Worm (Caenorhabditis elegans): ENCODE data around the gene C18B2.4.
A peak's percentile ranks its signal among the peaks of the same experiment; 100 is the strongest.

C18B2.4 gene

DNA sequence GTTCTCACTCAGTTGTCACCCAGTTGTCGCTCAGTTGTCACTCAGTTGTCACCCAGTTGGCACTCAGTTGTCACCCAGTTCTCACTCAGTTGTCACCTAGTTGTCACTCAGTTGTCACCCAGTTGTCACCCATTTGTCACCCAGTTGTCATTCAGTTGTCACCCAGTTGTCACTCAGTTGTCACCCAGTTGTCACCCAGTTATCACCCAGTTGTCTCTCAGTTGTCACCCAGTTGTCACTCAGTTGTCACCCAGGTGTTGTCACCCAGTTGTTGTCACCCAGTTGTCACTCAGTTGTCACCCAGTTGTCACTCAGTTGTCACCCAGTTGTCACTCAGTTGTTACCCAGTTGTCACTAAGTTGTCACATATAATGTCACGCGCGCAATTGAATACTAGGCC, 26.0 kb upstream of the C18B2.4 start:
- TF ChIP-seq sea-1 (GFP tag; conservative IDR thresholded peaks at IDR 0.05) (peak; percentile 72; the same call in 1 of the 2 replicates), scrt-1 (GFP tag; IDR thresholded peaks at IDR 0.05) (0 out of 2 replicates have a peak, but pooled peaks have one; percentile 60), B0310.2 (tag; optimal IDR thresholded peaks at IDR 0.05) (no peak), tbx-11 (GFP tag; IDR thresholded peaks at IDR 0.05) (peak; percentile 65)

- TF ChIP-seq tra-4 (tag; optimal IDR thresholded peaks at IDR 0.05) (no peak), sea-1 (GFP tag; conservative IDR thresholded peaks at IDR 0.05) (no peak), tbx-37 (GFP tag; conservative IDR thresholded peaks at IDR 0.05) (no peak), aly-1 (tag; optimal IDR thresholded peaks at IDR 0.05) (no peak), hmbx-1 (tag; optimal IDR thresholded peaks at IDR 0.05) (no peak), hnd-1 (tag; optimal IDR thresholded peaks at IDR 0.05) (no peak), B0310.2 (tag; optimal IDR thresholded peaks at IDR 0.05) (no peak), ceh-36 (tag; optimal IDR thresholded peaks at IDR 0.05) (no peak), hmg-4 (GFP tag; optimal IDR thresholded peaks at IDR 0.05) (no peak), ets-7 (tag; optimal IDR thresholded peaks at IDR 0.05) (no peak), scrt-1 (GFP tag; IDR thresholded peaks at IDR 0.05) (no peak), ceh-13 (GFP tag; optimal IDR thresholded peaks at IDR 0.05) (no peak), pes-1 (GFP tag; IDR thresholded peaks at IDR 0.05) (no peak), F13C5.2 (tag; optimal IDR thresholded peaks at IDR 0.05) (no peak), tbx-11 (GFP tag; IDR thresholded peaks at IDR 0.05) (no peak)
Measured at ce11 chrX:3630090-3630489, 24.5 kb upstream of the C18B2.4 start.

- TF ChIP-seq scrt-1 (GFP tag; IDR thresholded peaks at IDR 0.05) (no peak), ceh-36 (tag; optimal IDR thresholded peaks at IDR 0.05) (no peak), B0310.2 (tag; optimal IDR thresholded peaks at IDR 0.05) (no peak), tbx-37 (GFP tag; conservative IDR thresholded peaks at IDR 0.05) (no peak), tbx-11 (GFP tag; IDR thresholded peaks at IDR 0.05) (no peak), aly-1 (tag; optimal IDR thresholded peaks at IDR 0.05) (no peak), pes-1 (GFP tag; IDR thresholded peaks at IDR 0.05) (no peak), F13C5.2 (tag; optimal IDR thresholded peaks at IDR 0.05) (no peak), ceh-13 (GFP tag; optimal IDR thresholded peaks at IDR 0.05) (no peak), sea-1 (GFP tag; conservative IDR thresholded peaks at IDR 0.05) (no peak)
Measured at ce11 chrX:3628016-3628415, 22.5 kb upstream of the C18B2.4 start, which contains the start of gene vep-2. Gene vep-2 (plus strand): TSS chrX:3628316.

ce11 chrX:3625599-3625998, 20.1 kb upstream of the C18B2.4 start:
- TF ChIP-seq hmg-4 (GFP tag; optimal IDR thresholded peaks at IDR 0.05) (no peak), ets-7 (tag; optimal IDR thresholded peaks at IDR 0.05) (no peak), pes-1 (GFP tag; IDR thresholded peaks at IDR 0.05) (no peak), aly-1 (tag; optimal IDR thresholded peaks at IDR 0.05) (no peak), flt-1 (GFP tag; IDR thresholded peaks at IDR 0.05) (no peak), ceh-13 (GFP tag; optimal IDR thresholded peaks at IDR 0.05) (no peak), scrt-1 (GFP tag; IDR thresholded peaks at IDR 0.05) (no peak), sea-1 (GFP tag; conservative IDR thresholded peaks at IDR 0.05) (no peak), ceh-36 (tag; optimal IDR thresholded peaks at IDR 0.05) (no peak), tbx-37 (GFP tag; conservative IDR thresholded peaks at IDR 0.05) (no peak)

ce11 chrX:3623162-3623561, 17.6 kb upstream of the C18B2.4 start, which contains the start of gene C18B2.2:
Gene C18B2.2 (plus strand): TSS chrX:3623462.
- TF ChIP-seq hmg-4 (GFP tag; optimal IDR thresholded peaks at IDR 0.05), result no peak
- no peak for TF ChIP-seq ceh-13 (GFP tag; optimal IDR thresholded peaks at IDR 0.05)
- TF ChIP-seq hnd-1 (tag; optimal IDR thresholded peaks at IDR 0.05), result no peak
- no peak for TF ChIP-seq scrt-1 (GFP tag; IDR thresholded peaks at IDR 0.05)
- no peak for TF ChIP-seq pes-1 (GFP tag; IDR thresholded peaks at IDR 0.05)
- TF ChIP-seq tbx-37 (GFP tag; conservative IDR thresholded peaks at IDR 0.05), result no peak
- TF ChIP-seq B0310.2 (tag; optimal IDR thresholded peaks at IDR 0.05), result no peak
- TF ChIP-seq tra-4 (tag; optimal IDR thresholded peaks at IDR 0.05), result no peak
- no peak for TF ChIP-seq hmbx-1 (tag; optimal IDR thresholded peaks at IDR 0.05)
- no peak for TF ChIP-seq ama-1 (optimal IDR thresholded peaks at IDR 0.05)
- no peak for TF ChIP-seq flt-1 (GFP tag; IDR thresholded peaks at IDR 0.05)
- no peak for TF ChIP-seq tbx-11 (GFP tag; IDR thresholded peaks at IDR 0.05)
- TF ChIP-seq ceh-36 (tag; optimal IDR thresholded peaks at IDR 0.05), result no peak
- TF ChIP-seq aly-1 (tag; optimal IDR thresholded peaks at IDR 0.05), result no peak
- TF ChIP-seq F13C5.2 (tag; optimal IDR thresholded peaks at IDR 0.05), result no peak
- no peak for TF ChIP-seq sea-1 (GFP tag; conservative IDR thresholded peaks at IDR 0.05)
- TF ChIP-seq ets-7 (tag; optimal IDR thresholded peaks at IDR 0.05), result no peak

DNA sequence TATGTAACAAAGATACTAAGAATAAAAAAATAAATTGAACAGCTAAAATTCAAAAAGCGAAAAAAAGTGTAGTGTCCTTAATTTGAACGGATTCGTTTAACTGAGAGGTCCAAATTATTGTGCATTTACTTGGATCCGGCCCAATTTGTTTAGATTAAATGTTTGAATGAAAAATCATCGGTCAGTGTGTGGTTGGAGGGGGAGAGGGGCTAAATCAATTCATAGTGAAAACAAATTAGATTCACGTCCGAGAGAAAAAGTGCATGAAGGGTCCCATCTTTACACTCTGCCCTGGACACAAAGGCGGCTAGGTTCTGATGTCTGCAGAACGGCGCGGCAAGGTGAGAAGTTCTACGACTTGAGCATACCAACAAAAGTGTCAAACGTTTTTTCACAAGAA, 13.3 kb upstream of the C18B2.4 start:
- TF ChIP-seq F13C5.2 (tag; optimal IDR thresholded peaks at IDR 0.05) (no peak), scrt-1 (GFP tag; IDR thresholded peaks at IDR 0.05) (no peak), tra-4 (tag; optimal IDR thresholded peaks at IDR 0.05) (no peak), hnd-1 (tag; optimal IDR thresholded peaks at IDR 0.05) (no peak), aly-1 (tag; optimal IDR thresholded peaks at IDR 0.05) (no peak), ceh-13 (GFP tag; optimal IDR thresholded peaks at IDR 0.05) (no peak), ceh-36 (tag; optimal IDR thresholded peaks at IDR 0.05) (no peak), flt-1 (GFP tag; IDR thresholded peaks at IDR 0.05) (no peak), hmbx-1 (tag; optimal IDR thresholded peaks at IDR 0.05) (no peak), sea-1 (GFP tag; conservative IDR thresholded peaks at IDR 0.05) (no peak), tbx-37 (GFP tag; conservative IDR thresholded peaks at IDR 0.05) (no peak), hmg-4 (GFP tag; optimal IDR thresholded peaks at IDR 0.05) (no peak), ama-1 (optimal IDR thresholded peaks at IDR 0.05) (no peak), B0310.2 (tag; optimal IDR thresholded peaks at IDR 0.05) (no peak)

ce11 chrX:3617218-3617617, 11.7 kb upstream of the C18B2.4 start, which contains the start of gene del-9:
Gene del-9 (minus strand): TSS chrX:3617318.
- no peak for TF ChIP-seq sea-1 (GFP tag; conservative IDR thresholded peaks at IDR 0.05)
- TF ChIP-seq ets-7 (tag; optimal IDR thresholded peaks at IDR 0.05), result no peak
- no peak for TF ChIP-seq ceh-36 (tag; optimal IDR thresholded peaks at IDR 0.05)
- no peak for TF ChIP-seq tbx-37 (GFP tag; conservative IDR thresholded peaks at IDR 0.05)
- TF ChIP-seq hmg-4 (GFP tag; optimal IDR thresholded peaks at IDR 0.05), result no peak
- TF ChIP-seq hnd-1 (tag; optimal IDR thresholded peaks at IDR 0.05), result no peak
- no peak for TF ChIP-seq aly-1 (tag; optimal IDR thresholded peaks at IDR 0.05)
- no peak for TF ChIP-seq scrt-1 (GFP tag; IDR thresholded peaks at IDR 0.05)
- no peak for TF ChIP-seq hmbx-1 (tag; optimal IDR thresholded peaks at IDR 0.05)
- TF ChIP-seq B0310.2 (tag; optimal IDR thresholded peaks at IDR 0.05), result no peak
- no peak for TF ChIP-seq ama-1 (optimal IDR thresholded peaks at IDR 0.05)
- no peak for TF ChIP-seq tra-4 (tag; optimal IDR thresholded peaks at IDR 0.05)
- TF ChIP-seq ceh-13 (GFP tag; optimal IDR thresholded peaks at IDR 0.05), result no peak
